Worm (Caenorhabditis elegans) whole organism, L1 larva: ENCODE data around the gene D1054.18.

ENCODE experiments used
- C16A3.4 ChIP-seq: fragments of 150-350 bp; optimal IDR thresholded peaks from 2 replicates; lab custom pipeline; 2014; ENCODE audit warnings: missing biosample characterization, missing genetic modification characterization
- F16B12.6 ChIP-seq: fragments of 150-350 bp; optimal IDR thresholded peaks from 2 replicates; lab custom pipeline; 2014; ENCODE audit warnings: missing biosample characterization, missing genetic modification characterization
- ama-1 ChIP-seq: fragments of 150-350 bp; optimal IDR thresholded peaks from 2 replicates; lab custom pipeline; 2014
- blmp-1 ChIP-seq: fragments of 150-350 bp; optimal IDR thresholded peaks from 2 replicates; lab custom pipeline; 2014; ENCODE audit warnings: missing biosample characterization, missing genetic modification characterization
- ceh-8 ChIP-seq: fragments of 200-800 bp; sonication (Bioruptor generic); optimal IDR thresholded peaks from 2 replicates; lab custom pipeline; 2018; ENCODE audit warnings: mild to moderate bottlenecking, missing genetic modification characterization, moderate library complexity, missing compliant biosample characterization
- ceh-88 ChIP-seq: fragments of 200-800 bp; sonication (Bioruptor generic); IDR thresholded peaks from 2 replicates; pipeline ENCODE4 v1.3.6; 2022; ENCODE audit warnings: missing genetic modification characterization, missing compliant biosample characterization
- dsc-1 ChIP-seq: sonication (generic microtip); optimal IDR thresholded peaks from 2 replicates; lab custom pipeline; 2016; ENCODE audit warnings: mild to moderate bottlenecking, missing genetic modification characterization, missing compliant biosample characterization
- efl-3 ChIP-seq: fragments of 200-800 bp; sonication (Bioruptor generic); optimal IDR thresholded peaks from 2 replicates; lab custom pipeline; 2018; ENCODE audit warnings: mild to moderate bottlenecking, missing genetic modification characterization, missing compliant biosample characterization
- egl-13 ChIP-seq: sonication (generic microtip); optimal IDR thresholded peaks from 2 replicates; lab custom pipeline; 2016; ENCODE audit warnings: missing genotype, missing genetic modification reagents, missing genetic modification characterization, missing compliant biosample characterization
- elt-3 ChIP-seq, 6 experiments: fragments of 150-350 bp in 1 of 6; sonication (generic microtip); optimal IDR thresholded peaks; 2 replicates each; lab custom pipeline; 2017 to 2018; ENCODE audit warnings: missing biosample characterization in 6 of 6, missing genetic modification characterization in 6 of 6, inconsistent platforms in 1 of 6
- fkh-10 ChIP-seq: sonication (generic microtip); optimal IDR thresholded peaks from 2 replicates; lab custom pipeline; 2017; ENCODE audit warnings: missing biosample characterization, missing genetic modification reagents, missing genetic modification characterization
- fos-1 ChIP-seq: fragments of 150-350 bp; optimal IDR thresholded peaks from 2 replicates; lab custom pipeline; 2014; ENCODE audit warnings: missing biosample characterization, missing genetic modification characterization
- jun-1 ChIP-seq: fragments of 150-350 bp; optimal IDR thresholded peaks from 2 replicates; lab custom pipeline; 2014; ENCODE audit warnings: missing biosample characterization, missing genetic modification reagents, missing genetic modification characterization
- lin-13 ChIP-seq: fragments of 150-350 bp; optimal IDR thresholded peaks from 2 replicates; lab custom pipeline; 2014; ENCODE audit warnings: missing biosample characterization, missing genetic modification reagents, missing genetic modification characterization
- lin-14 ChIP-seq: fragments of 200-800 bp; sonication (Bioruptor generic); optimal IDR thresholded peaks from 2 replicates; lab custom pipeline; 2018; ENCODE audit warnings: mild to moderate bottlenecking, missing genetic modification characterization, moderate library complexity, missing compliant biosample characterization
- lin-35 ChIP-seq, 2 experiments: fragments of 150-350 bp; optimal IDR thresholded peaks; 2 replicates each; lab custom pipeline; 2014; ENCODE audit warnings: missing biosample characterization in 2 of 2, missing genetic modification characterization in 2 of 2, missing genetic modification reagents in 2 of 2
- lir-3 ChIP-seq: sonication (generic microtip); optimal IDR thresholded peaks from 2 replicates; lab custom pipeline; 2016; ENCODE audit warnings: mild to moderate bottlenecking, missing genetic modification characterization, moderate library complexity, missing compliant biosample characterization; ENCODE audit not compliant: poor library complexity
- mef-2 ChIP-seq: fragments of 150-350 bp; optimal IDR thresholded peaks from 2 replicates; lab custom pipeline; 2014; ENCODE audit warnings: missing biosample characterization, missing genetic modification characterization
- nhr-12 ChIP-seq: sonication (generic microtip); optimal IDR thresholded peaks from 2 replicates; lab custom pipeline; 2017; ENCODE audit warnings: missing biosample characterization, missing genetic modification characterization
- nhr-20 ChIP-seq: sonication (generic microtip); optimal IDR thresholded peaks from 2 replicates; lab custom pipeline; 2016; ENCODE audit warnings: mild to moderate bottlenecking, missing genetic modification characterization, missing compliant biosample characterization
- nhr-71 ChIP-seq: sonication (generic microtip); optimal IDR thresholded peaks from 2 replicates; lab custom pipeline; 2016; ENCODE audit warnings: mild to moderate bottlenecking, missing genetic modification characterization, moderate library complexity, missing compliant biosample characterization
- nhr-85 ChIP-seq: sonication (generic microtip); peaks from one replicate; lab custom pipeline; 2016; ENCODE audit warnings: missing genetic modification characterization, inconsistent platforms, missing compliant biosample characterization
- pax-3 ChIP-seq: fragments of 200-800 bp; sonication (Bioruptor generic); optimal IDR thresholded peaks from 2 replicates; lab custom pipeline; 2018; ENCODE audit warnings: mild to moderate bottlenecking, missing genetic modification characterization, moderate library complexity, missing compliant biosample characterization
- pqm-1 ChIP-seq: sonication (generic microtip); optimal IDR thresholded peaks from 3 replicates; lab custom pipeline; 2017; ENCODE audit warnings: missing biosample characterization, missing genetic modification characterization
- rnt-1 ChIP-seq: sonication (generic microtip); optimal IDR thresholded peaks from 2 replicates; lab custom pipeline; 2016; ENCODE audit warnings: mild to moderate bottlenecking, missing genetic modification characterization, moderate library complexity, missing compliant biosample characterization
- skn-1 ChIP-seq: fragments of 150-350 bp; optimal IDR thresholded peaks from 2 replicates; lab custom pipeline; 2014; ENCODE audit warnings: missing biosample characterization, missing genetic modification characterization
- snpc-4 ChIP-seq: fragments of 150-350 bp; optimal IDR thresholded peaks from 2 replicates; lab custom pipeline; 2014; ENCODE audit warnings: missing biosample characterization, missing genetic modification characterization
- snu-23 ChIP-seq: sonication (generic microtip); optimal IDR thresholded peaks from 2 replicates; lab custom pipeline; 2016; ENCODE audit warnings: missing genetic modification characterization, missing compliant biosample characterization
- sox-4 ChIP-seq: sonication (generic microtip); optimal IDR thresholded peaks from 2 replicates; lab custom pipeline; 2016; ENCODE audit warnings: missing genetic modification characterization, missing compliant biosample characterization
- sptf-1 ChIP-seq: fragments of 150-350 bp; optimal IDR thresholded peaks from 2 replicates; lab custom pipeline; 2014; ENCODE audit warnings: missing biosample characterization, missing genetic modification characterization
- sup-37 ChIP-seq: fragments of 200-800 bp; sonication (Bioruptor generic); optimal IDR thresholded peaks from 2 replicates; lab custom pipeline; 2018; ENCODE audit warnings: mild to moderate bottlenecking, missing genetic modification characterization, missing compliant biosample characterization
- tbx-2 ChIP-seq: sonication (generic microtip); optimal IDR thresholded peaks from 2 replicates; lab custom pipeline; 2016; ENCODE audit warnings: missing genetic modification characterization, missing compliant biosample characterization
- unc-62 ChIP-seq: fragments of 150-350 bp; optimal IDR thresholded peaks from 2 replicates; lab custom pipeline; 2014; ENCODE audit warnings: missing biosample characterization, missing genetic modification reagents, missing genetic modification characterization
- unc-98 ChIP-seq: fragments of 200-800 bp; sonication (Bioruptor generic); IDR thresholded peaks from 2 replicates; pipeline ENCODE4 v1.3.6; 2022; ENCODE audit warnings: missing genetic modification characterization, missing compliant biosample characterization
- xbp-1 ChIP-seq: sonication (generic microtip); optimal IDR thresholded peaks from 2 replicates; lab custom pipeline; 2016; ENCODE audit warnings: missing genetic modification characterization, missing compliant biosample characterization
- zip-4 ChIP-seq: fragments of 200-800 bp; sonication (Bioruptor generic); optimal IDR thresholded peaks from 2 replicates; lab custom pipeline; 2018; ENCODE audit warnings: mild to moderate bottlenecking, missing genetic modification characterization, moderate library complexity, missing compliant biosample characterization
- ztf-11 ChIP-seq, 2 experiments: sonication (generic microtip); optimal IDR thresholded peaks; 2 replicates each; lab custom pipeline; 2016 to 2017; ENCODE audit warnings: missing genetic modification characterization in 2 of 2, missing biosample characterization in 1 of 2, missing compliant biosample characterization in 1 of 2
- ztf-4 ChIP-seq: fragments of 150-350 bp; optimal IDR thresholded peaks from 2 replicates; lab custom pipeline; 2014; ENCODE audit warnings: missing biosample characterization, missing genetic modification characterization

D1054.18 gene

DNA sequence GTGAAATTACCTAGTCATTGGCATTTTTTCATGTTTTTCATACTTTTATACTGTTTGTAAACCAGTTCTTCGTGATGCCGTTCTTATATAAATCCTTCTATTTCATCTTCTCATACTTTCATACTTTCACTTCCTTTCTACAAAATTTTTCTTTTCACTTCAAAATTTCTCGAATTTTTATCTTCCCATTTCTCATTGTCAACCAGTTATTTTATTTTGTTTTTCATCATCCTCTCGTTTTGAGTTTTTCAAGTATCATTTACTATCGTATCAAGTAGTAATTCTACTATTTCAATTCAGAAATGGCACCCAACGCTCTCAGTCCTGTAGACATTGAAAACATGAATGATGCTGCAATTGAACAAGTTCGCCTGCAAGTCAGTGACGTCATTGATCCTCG is 42.3 kb downstream of the D1054.18 start, which contains the start of gene F28H7.8:
Gene F28H7.8, plus strand, starts transcription at position 301 of the 400 bp plus-strand sequence.
- TF ChIP-seq nhr-85 = peak; percentile 61
- no peak for TF ChIP-seq nhr-12
- no peak for TF ChIP-seq lin-14 (GFP tag; lab: Kevin White, UChicago)
- no peak for TF ChIP-seq ztf-4 (tag; lab: Kevin White, UChicago)
- TF ChIP-seq lin-13 (GFP tag; lab: Kevin White, UChicago) = no peak
- TF ChIP-seq ceh-88 (GFP tag; lab: Robert Waterston, UW) = no peak
- TF ChIP-seq zip-4 (GFP tag; lab: Kevin White, UChicago) = no peak

ce11 chrV:10757128-10757527 is 43.9 kb downstream of the D1054.18 start:
- TF ChIP-seq rnt-1 (tag; lab: Kevin White, UChicago) (no peak), lir-3 (tag; lab: Kevin White, UChicago) (no peak), unc-98 (no peak), fos-1 (no peak), jun-1 (no peak), xbp-1 (tag; lab: Kevin White, UChicago) (peak; percentile 39), dsc-1 (tag; lab: Kevin White, UChicago) (no peak), C16A3.4 (tag; lab: Kevin White, UChicago) (no peak), nhr-20 (tag; lab: Kevin White, UChicago) (peak; percentile 50), skn-1 (peak; percentile 40), sox-4 (tag; lab: Kevin White, UChicago) (no peak), nhr-71 (peak; percentile 45), blmp-1 (tag; lab: Kevin White, UChicago) (peak; percentile 63), snu-23 (GFP tag; lab: Kevin White, UChicago) (peak; percentile 50), fkh-10 (GFP tag; lab: Kevin White, UChicago) (no peak), nhr-85 (peak; percentile 89), lin-35 (GFP tag; optimal IDR thresholded peaks at IDR 0.05; lab: Kevin White, UChicago) (peak in 1 of 2 experiments; percentile 12), elt-3 (tag; optimal IDR thresholded peaks at IDR 0.05; lab: Kevin White, UChicago) (peak in 2 of 6 experiments; percentile 15 to 79), zip-4 (GFP tag; lab: Kevin White, UChicago) (peak; percentile 11), tbx-2 (peak; percentile 2), sptf-1 (tag; lab: Kevin White, UChicago) (no peak), ztf-11 (tag; optimal IDR thresholded peaks at IDR 0.05; lab: Kevin White, UChicago) (no peak), lin-14 (GFP tag; lab: Kevin White, UChicago) (peak; percentile 86), lin-13 (GFP tag; lab: Kevin White, UChicago) (no peak)

ce11 chrV:10756698-10757097 is 44.3 kb downstream of the D1054.18 start, which contains the start of gene irld-6:
Gene irld-6 (minus strand): TSS chrV:10756798.
- no peak for TF ChIP-seq efl-3 (GFP tag; lab: Kevin White, UChicago)
- TF ChIP-seq F16B12.6 (tag; lab: Kevin White, UChicago) = no peak
- TF ChIP-seq rnt-1 (tag; lab: Kevin White, UChicago) = no peak
- no peak for TF ChIP-seq lin-13 (GFP tag; lab: Kevin White, UChicago)
- no peak for TF ChIP-seq mef-2
- TF ChIP-seq snpc-4 (tag; lab: Kevin White, UChicago) = no peak
- no peak for TF ChIP-seq ceh-8 (GFP tag; lab: Kevin White, UChicago)
- no peak for TF ChIP-seq unc-62 (GFP tag; lab: Kevin White, UChicago)
- TF ChIP-seq sup-37 = no peak
- no peak for TF ChIP-seq egl-13 (tag; lab: Kevin White, UChicago)
- no peak for TF ChIP-seq sox-4 (tag; lab: Kevin White, UChicago)
- no peak for TF ChIP-seq pqm-1 (tag; lab: Kevin White, UChicago)
- no peak for TF ChIP-seq ama-1 (lab: Kevin White, UChicago)
- TF ChIP-seq pax-3 (tag; lab: Kevin White, UChicago) = no peak
